Fruit fly (Drosophila melanogaster) whole organism, prepupa: ENCODE data around the gene CG3517.

ENCODE experiments used
- CG10631 ChIP-seq: fragments of 200-800 bp; sonication (Bioruptor generic); optimal IDR thresholded peaks from 2 replicates; lab custom pipeline; 2016; ENCODE audit warnings: missing biosample characterization, missing genetic modification characterization
- CG10669 ChIP-seq: fragments of 200-800 bp; sonication (Bioruptor generic); optimal IDR thresholded peaks from 3 replicates; lab custom pipeline; 2018; ENCODE audit warnings: missing biosample characterization, mild to moderate bottlenecking, missing genetic modification characterization, moderate library complexity
- CG15336 ChIP-seq: fragments of 200-800 bp; sonication (Bioruptor generic); IDR thresholded peaks from 2 replicates; pipeline ENCODE4 v1.3.6; 2022; ENCODE audit warnings: missing biosample characterization, missing genetic modification characterization
- CG1621 ChIP-seq: fragments of 200-800 bp; sonication (Bioruptor generic); optimal IDR thresholded peaks from 3 replicates; lab custom pipeline; 2018; ENCODE audit warnings: missing biosample characterization, mild to moderate bottlenecking, missing genetic modification characterization
- CG3032 ChIP-seq: fragments of 200-800 bp; optimal IDR thresholded peaks from 2 replicates; lab custom pipeline; 2019; ENCODE audit warnings: missing biosample characterization, mild to moderate bottlenecking, missing genetic modification characterization, moderate library complexity
- CG34406 ChIP-seq: fragments of 200-800 bp; sonication (Bioruptor generic); optimal IDR thresholded peaks from 3 replicates; lab custom pipeline; 2016; ENCODE audit warnings: missing biosample characterization, missing genetic modification characterization
- CG3919 ChIP-seq: fragments of 200-800 bp; sonication (Bioruptor generic); optimal IDR thresholded peaks from 3 replicates; lab custom pipeline; 2016; ENCODE audit warnings: missing biosample characterization, missing genetic modification characterization
- CG4318 ChIP-seq: fragments of 200-800 bp; sonication (Bioruptor generic); optimal IDR thresholded peaks from 3 replicates; lab custom pipeline; 2017; ENCODE audit warnings: missing biosample characterization, mild to moderate bottlenecking, missing genetic modification characterization
- CG6163 ChIP-seq: fragments of 200-800 bp; sonication (Bioruptor generic); IDR thresholded peaks from 3 replicates; pipeline ENCODE4 v1.3.6; 2022; ENCODE audit warnings: missing biosample characterization, missing genetic modification characterization
- CG6276 ChIP-seq: fragments of 200-800 bp; sonication (Bioruptor generic); optimal IDR thresholded peaks from 2 replicates; lab custom pipeline; 2017; ENCODE audit warnings: missing biosample characterization, mild to moderate bottlenecking, missing genetic modification characterization
- CG6792 ChIP-seq: fragments of 200-800 bp; sonication (Bioruptor generic); optimal IDR thresholded peaks from 3 replicates; lab custom pipeline; 2016; ENCODE audit warnings: missing biosample characterization, missing genetic modification characterization
- CG6808 ChIP-seq: fragments of 200-800 bp; sonication (Bioruptor generic); optimal IDR thresholded peaks from 3 replicates; lab custom pipeline; 2017; ENCODE audit warnings: missing biosample characterization, missing genetic modification characterization, mild to moderate bottlenecking, moderate library complexity, missing genetic modification reagents
- CG6854 ChIP-seq: fragments of 200-800 bp; sonication (Bioruptor generic); optimal IDR thresholded peaks from 2 replicates; lab custom pipeline; 2017; ENCODE audit warnings: missing biosample characterization, mild to moderate bottlenecking, missing genetic modification characterization
- CG7368 ChIP-seq: fragments of 200-800 bp; sonication (Bioruptor generic); optimal IDR thresholded peaks from 3 replicates; lab custom pipeline; 2016; ENCODE audit warnings: missing biosample characterization, missing genetic modification characterization
- CG8119 ChIP-seq: fragments of 200-800 bp; sonication (Bioruptor generic); IDR thresholded peaks from 3 replicates; pipeline ENCODE4 v1.3.6; 2022; ENCODE audit warnings: missing biosample characterization, missing genetic modification characterization
- CG8319 ChIP-seq: fragments of 200-800 bp; sonication (Bioruptor generic); optimal IDR thresholded peaks from 3 replicates; lab custom pipeline; 2016; ENCODE audit warnings: missing biosample characterization, missing genetic modification characterization
- CG9139 ChIP-seq: fragments of 200-800 bp; sonication (Bioruptor generic); optimal IDR thresholded peaks from 3 replicates; lab custom pipeline; 2017; ENCODE audit warnings: missing biosample characterization, mild to moderate bottlenecking, missing genetic modification characterization
- Eip75B ChIP-seq: fragments of 200-800 bp; sonication (Bioruptor generic); optimal IDR thresholded peaks from 3 replicates; lab custom pipeline; 2016; ENCODE audit warnings: missing biosample characterization, missing genetic modification characterization
- Eip78C ChIP-seq: fragments of 200-800 bp; sonication (Bioruptor generic); peaks from one replicate; lab custom pipeline; 2016; ENCODE audit warnings: missing biosample characterization, missing genetic modification characterization
- Gug ChIP-seq: fragments of 200-800 bp; sonication (Bioruptor generic); IDR thresholded peaks from 2 replicates; pipeline ENCODE4 v1.3.6; 2022; ENCODE audit warnings: missing biosample characterization, missing genetic modification characterization
- Hr38 ChIP-seq: sonication (Bioruptor generic); optimal IDR thresholded peaks from 2 replicates; lab custom pipeline; 2016; ENCODE audit warnings: missing biosample characterization, missing genetic modification characterization
- Hr39 ChIP-seq: fragments of 200-800 bp; sonication (Bioruptor generic); optimal IDR thresholded peaks from 2 replicates; lab custom pipeline; 2016; ENCODE audit warnings: missing biosample characterization, missing genetic modification characterization
- Lpt ChIP-seq: fragments of 200-800 bp; sonication (Bioruptor generic); optimal IDR thresholded peaks from 3 replicates; lab custom pipeline; 2016; ENCODE audit warnings: missing biosample characterization, missing genetic modification characterization
- OdsH ChIP-seq: fragments of 200-800 bp; sonication (Bioruptor generic); optimal IDR thresholded peaks from 3 replicates; lab custom pipeline; 2016; ENCODE audit warnings: missing biosample characterization, missing genetic modification characterization
- Sox102F ChIP-seq: fragments of 200-800 bp; sonication (Bioruptor generic); optimal IDR thresholded peaks from 2 replicates; lab custom pipeline; 2016; ENCODE audit warnings: missing biosample characterization, mild to moderate bottlenecking, missing genetic modification characterization
- Sox14 ChIP-seq: fragments of 200-800 bp; sonication (Bioruptor generic); optimal IDR thresholded peaks from 3 replicates; lab custom pipeline; 2016; ENCODE audit warnings: missing biosample characterization, missing genetic modification characterization
- Sox15 ChIP-seq: fragments of 200-800 bp; sonication (Bioruptor generic); optimal IDR thresholded peaks from 3 replicates; lab custom pipeline; 2016; ENCODE audit warnings: missing biosample characterization, missing genetic modification characterization
- achi ChIP-seq: fragments of 200-800 bp; sonication (Bioruptor generic); optimal IDR thresholded peaks from 3 replicates; lab custom pipeline; 2016; ENCODE audit warnings: missing biosample characterization, missing genetic modification characterization
- dac ChIP-seq: fragments of 200-800 bp; sonication (Bioruptor generic); optimal IDR thresholded peaks from 2 replicates; lab custom pipeline; 2017; ENCODE audit warnings: missing biosample characterization, mild to moderate bottlenecking, missing genetic modification characterization
- dsx ChIP-seq: fragments of 200-800 bp; optimal IDR thresholded peaks from 3 replicates; lab custom pipeline; 2019; ENCODE audit warnings: missing biosample characterization, mild to moderate bottlenecking, missing genetic modification characterization, moderate library complexity; ENCODE audit not compliant: poor library complexity, severe bottlenecking
- eg ChIP-seq: fragments of 200-800 bp; sonication (Bioruptor generic); IDR thresholded peaks from 3 replicates; pipeline ENCODE4 v1.3.6; 2022; ENCODE audit warnings: missing biosample characterization, missing genetic modification characterization
- esn ChIP-seq: fragments of 200-800 bp; sonication (Bioruptor generic); optimal IDR thresholded peaks from 2 replicates; lab custom pipeline; 2016; ENCODE audit warnings: missing biosample characterization, mild to moderate bottlenecking, missing genetic modification characterization, moderate library complexity
- fd85E ChIP-seq: fragments of 200-800 bp; sonication (Bioruptor generic); optimal IDR thresholded peaks from 3 replicates; lab custom pipeline; 2016; ENCODE audit warnings: missing biosample characterization, missing genetic modification characterization
- salr ChIP-seq, 2 experiments: fragments of 200-800 bp; sonication (Bioruptor generic); optimal IDR thresholded peaks; 3 replicates each; lab custom pipeline; 2016 to 2018; ENCODE audit warnings: missing biosample characterization in 2 of 2, missing genetic modification characterization in 2 of 2, mild to moderate bottlenecking in 1 of 2
- spab ChIP-seq: fragments of 200-800 bp; sonication (Bioruptor generic); optimal IDR thresholded peaks from 2 replicates; lab custom pipeline; 2017; ENCODE audit warnings: missing biosample characterization, mild to moderate bottlenecking, missing genetic modification characterization, missing genetic modification reagents

CG3517 gene

DNA sequence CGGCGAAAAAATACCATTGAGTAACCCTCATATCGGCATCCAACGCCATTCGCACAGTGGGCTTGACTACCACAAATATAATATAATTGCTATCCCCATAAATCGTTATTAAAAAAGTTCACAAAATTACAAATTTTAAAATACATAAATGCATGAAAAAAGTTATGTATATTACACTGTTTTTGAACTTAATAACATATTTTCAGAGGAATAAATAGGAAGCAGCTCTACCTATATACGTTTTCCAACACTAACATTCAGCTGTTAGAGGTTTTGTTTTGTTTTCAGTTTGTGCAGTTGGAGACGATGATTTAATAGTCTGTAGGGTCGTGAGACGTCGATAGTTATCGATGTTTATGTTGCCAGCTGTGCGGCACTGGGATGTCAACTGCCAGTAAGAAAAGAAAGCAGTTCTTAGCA is 21.9 kb downstream of the CG3517 start, which contains the start of the genes Ino80 and Aptx (continued):
- peak; percentile 89 for TF ChIP-seq CG6163 (GFP tag; lab: Robert Waterston, UW)
- TF ChIP-seq CG6792, result peak; percentile 89
- no peak for TF ChIP-seq CG6276 (GFP tag; lab: Kevin White, UChicago)
- no peak for TF ChIP-seq CG6854
- TF ChIP-seq CG8319 (GFP tag; lab: Kevin White, UChicago), result peak; percentile 70
- TF ChIP-seq CG4318 (GFP tag; lab: Kevin White, UChicago), result peak; percentile 86
- TF ChIP-seq CG10631 (GFP tag; lab: Kevin White, UChicago), result peak; percentile 96
- TF ChIP-seq Eip78C (GFP tag; lab: Kevin White, UChicago), result peak; percentile 97
- TF ChIP-seq dac, result no peak
- peak; percentile 91 for TF ChIP-seq Sox15
- peak; percentile 91; the same call in 2 of the 3 replicates for TF ChIP-seq CG8119 (GFP tag; lab: Robert Waterston, UW)
- TF ChIP-seq CG3032 (tag; lab: Kevin White, UChicago), result peak; percentile 93
- TF ChIP-seq CG10669 (GFP tag; lab: Kevin White, UChicago), result peak; percentile 87
- TF ChIP-seq CG3919 (GFP tag; lab: Kevin White, UChicago), result peak; percentile 92
- TF ChIP-seq salr (GFP tag; optimal IDR thresholded peaks at IDR 0.05; lab: Kevin White, UChicago), result peak; percentile 81 to 91
- peak; percentile 79 for TF ChIP-seq dsx (GFP tag; lab: Kevin White, UChicago)
- TF ChIP-seq CG1621 (tag; lab: Kevin White, UChicago), result no peak
- TF ChIP-seq Sox102F (GFP tag; lab: Kevin White, UChicago), result peak; percentile 92
- peak; percentile 96 for TF ChIP-seq Hr39 (GFP tag; lab: Kevin White, UChicago)
- TF ChIP-seq CG6808 (GFP tag; lab: Kevin White, UChicago), result peak; percentile 70
- TF ChIP-seq Eip75B (GFP tag; lab: Kevin White, UChicago), result peak; percentile 94
- peak; percentile 94 for TF ChIP-seq achi (GFP tag; lab: Kevin White, UChicago)
- TF ChIP-seq CG34406 (GFP tag; lab: Kevin White, UChicago), result peak; percentile 91
- peak; percentile 76 for TF ChIP-seq Hr38 (GFP tag; lab: Kevin White, UChicago)
- TF ChIP-seq, all 60 proteins: peak for 56

DNA sequence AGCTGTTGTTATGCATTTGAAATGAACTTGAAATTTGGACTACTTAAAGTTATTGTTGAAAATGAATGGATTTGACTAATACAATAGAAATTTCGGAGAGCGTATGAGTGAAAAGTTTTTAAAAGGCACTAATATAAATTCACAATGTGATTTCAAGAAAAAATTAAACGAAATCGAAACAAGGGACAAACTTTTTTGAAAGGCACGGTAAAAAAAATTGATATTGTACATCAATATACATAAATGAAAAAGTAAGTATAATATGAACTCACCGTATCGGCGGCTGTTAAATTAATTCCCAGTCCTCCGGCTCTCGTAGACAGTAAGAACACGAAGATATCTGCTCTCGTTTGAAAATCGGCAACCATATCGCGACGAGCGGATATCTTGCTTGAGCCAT is 26.5 kb downstream of the CG3517 start, which contains the start of gene CG31244:
CG31244 (minus strand) TSS at position 101 of the 400 bp plus-strand sequence.
- TF ChIP-seq CG6854, result no peak
- TF ChIP-seq CG9139 (GFP tag; lab: Kevin White, UChicago), result no peak
- no peak for TF ChIP-seq CG7368 (GFP tag; lab: Kevin White, UChicago)
- TF ChIP-seq eg (GFP tag; lab: Robert Waterston, UW), result no peak
- no peak for TF ChIP-seq CG15336
- TF ChIP-seq CG6163 (GFP tag; lab: Robert Waterston, UW), result no peak
- TF ChIP-seq Eip75B (GFP tag; lab: Kevin White, UChicago), result no peak
- TF ChIP-seq, all 60 proteins: peak for 0

DNA sequence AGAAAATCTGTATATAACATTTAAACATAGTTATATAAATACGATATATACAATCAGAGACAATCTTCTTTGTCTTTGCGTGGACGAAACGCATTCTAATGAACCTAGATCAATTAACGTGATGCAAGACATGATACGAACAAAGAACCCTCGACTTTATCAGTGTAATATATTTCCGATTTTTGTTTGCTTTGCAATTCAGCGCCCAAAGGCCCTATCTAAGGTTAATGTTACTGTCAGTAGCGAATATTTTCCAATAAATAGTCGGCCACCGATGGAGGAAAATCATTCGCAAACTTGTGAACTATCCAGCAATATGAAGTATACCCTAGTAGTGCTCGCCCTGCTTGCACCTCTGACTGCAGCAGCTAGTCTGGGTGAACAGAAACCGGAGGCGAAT is 31.9 kb downstream of the CG3517 start, which contains the start of gene CG3739:
CG3739 (plus strand) TSS at position 301 of the 400 bp plus-strand sequence.
- no peak for TF ChIP-seq CG6276 (GFP tag; lab: Kevin White, UChicago)

DNA sequence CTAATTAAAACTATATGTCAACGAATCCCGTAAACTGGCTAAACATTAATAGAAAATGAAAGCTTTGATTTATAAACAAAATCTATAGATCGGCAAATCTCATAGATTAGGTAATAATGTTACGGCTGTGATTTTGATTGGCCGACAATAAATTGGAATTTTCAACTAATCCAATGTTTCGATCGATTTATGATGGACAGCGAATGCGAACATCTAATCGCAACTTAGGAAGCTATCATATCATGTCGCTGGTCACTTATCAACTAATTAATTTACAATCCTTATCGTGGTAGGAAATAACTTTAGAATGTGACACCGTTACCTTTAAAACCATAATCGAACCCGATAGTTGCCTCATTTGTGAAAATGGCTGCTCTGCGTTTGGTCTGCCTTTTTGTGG is 35.1 kb downstream of the CG3517 start, which contains the start of gene CG18493:
CG18493 (plus strand) TSS at position 352 of the 400 bp plus-strand sequence.
- TF ChIP-seq Sox14 (GFP tag; lab: Kevin White, UChicago) (no peak), CG7368 (GFP tag; lab: Kevin White, UChicago) (no peak), achi (GFP tag; lab: Kevin White, UChicago) (no peak), CG6808 (GFP tag; lab: Kevin White, UChicago) (no peak), esn (no peak), CG6792 (no peak), CG6854 (no peak), OdsH (GFP tag; lab: Kevin White, UChicago) (no peak), spab (no peak), CG10669 (GFP tag; lab: Kevin White, UChicago) (no peak), Lpt (no peak), fd85E (GFP tag; lab: Kevin White, UChicago) (no peak), Gug (GFP tag; lab: Robert Waterston, UW) (no peak)
